Worm (Caenorhabditis elegans): Measurements from ENCODE around the gene Y57G11C.51.

- TF ChIP-seq ceh-24 (tag; optimal IDR thresholded peaks at IDR 0.05): no peak
- TF ChIP-seq dve-1 (tag; optimal IDR thresholded peaks at IDR 0.05): no peak
- TF ChIP-seq ceh-14 (tag; optimal IDR thresholded peaks at IDR 0.05): no peak
- no peak for TF ChIP-seq pha-4 (tag; optimal IDR thresholded peaks at IDR 0.05)
- no peak for TF ChIP-seq pax-1 (tag; optimal IDR thresholded peaks at IDR 0.05)
- no peak for TF ChIP-seq unc-3 (GFP tag; conservative IDR thresholded peaks at IDR 0.05)
- TF ChIP-seq unc-3 (tag; optimal IDR thresholded peaks at IDR 0.05): no peak
- no peak for TF ChIP-seq pag-3 (tag; optimal IDR thresholded peaks at IDR 0.05; ENCODE audit: borderline replicate concordance)
- no peak for TF ChIP-seq ama-1 (optimal IDR thresholded peaks at IDR 0.05)
- no peak for TF ChIP-seq pros-1 (tag; optimal IDR thresholded peaks at IDR 0.05)
- TF ChIP-seq F13H6.1 (tag; optimal IDR thresholded peaks at IDR 0.05): no peak
- no peak for TF ChIP-seq elt-2 (tag; optimal IDR thresholded peaks at IDR 0.05)
These were observed 8.0 kb downstream of the Y57G11C.51 start, which contains the start of gene vti-1 for ce11 chrIV:14766382-14766781.

Data from whole organism, late embryonic.